Worm (Caenorhabditis elegans) whole organism, L4 larva: ENCODE measurements around the gene ZK1320.3.
A peak's percentile ranks its signal among the peaks of the same experiment; 100 is the strongest.

Experiments
- D1046.2 ChIP-seq: fragments of 200-800 bp; sonication (Bioruptor generic); IDR thresholded peaks from 2 replicates; pipeline ENCODE4 v1.3.6; 2022; ENCODE audit warnings: missing genetic modification characterization, missing compliant biosample characterization
- ZK546.5 ChIP-seq, 2 experiments: sonication (generic microtip); optimal IDR thresholded peaks; 2 replicates each; lab custom pipeline; 2017; ENCODE audit warnings: missing biosample characterization in 2 of 2, missing genetic modification characterization in 2 of 2
- gei-8 ChIP-seq: fragments of 200-800 bp; sonication (Bioruptor generic); optimal IDR thresholded peaks from 2 replicates; lab custom pipeline; 2018; ENCODE audit warnings: mild to moderate bottlenecking, missing genetic modification characterization, missing compliant biosample characterization
- jun-1 ChIP-seq: fragments of 150-350 bp; optimal IDR thresholded peaks from 2 replicates; lab custom pipeline; 2014; ENCODE audit warnings: missing biosample characterization, missing genetic modification reagents, missing genetic modification characterization
- lin-13 ChIP-seq: fragments of 150-350 bp; optimal IDR thresholded peaks from 2 replicates; lab custom pipeline; 2014; ENCODE audit warnings: missing biosample characterization, missing genetic modification reagents, missing genetic modification characterization
- lin-39 ChIP-seq: fragments of 150-350 bp; optimal IDR thresholded peaks from 2 replicates; lab custom pipeline; 2014; ENCODE audit warnings: missing biosample characterization, missing genetic modification reagents, missing genetic modification characterization
- pqm-1 ChIP-seq: sonication (generic microtip); optimal IDR thresholded peaks from 2 replicates; lab custom pipeline; 2017; ENCODE audit warnings: missing biosample characterization, missing genetic modification characterization
- snpc-4 ChIP-seq: fragments of 150-350 bp; optimal IDR thresholded peaks from 2 replicates; lab custom pipeline; 2014; ENCODE audit warnings: missing biosample characterization, missing genetic modification characterization
- unc-39 ChIP-seq: sonication (generic microtip); optimal IDR thresholded peaks from 2 replicates; lab custom pipeline; 2017; ENCODE audit warnings: missing biosample characterization, missing genetic modification characterization
- unc-62 ChIP-seq, 3 experiments: fragments of 150-350 bp in 1 of 3; sonication (generic microtip); optimal IDR thresholded peaks in 2 of 3; peaks in 1 of 3; 1 replicate in 1 of 3; 2 replicates in 2 of 3; lab custom pipeline; 2014 to 2017; ENCODE audit warnings: missing biosample characterization in 3 of 3, missing genetic modification characterization in 3 of 3, missing genetic modification reagents in 3 of 3, missing genotype in 1 of 3

- TF ChIP-seq ZK546.5 (tag; optimal IDR thresholded peaks at IDR 0.05; lab: Kevin White, UChicago) = no peak
- no peak for TF ChIP-seq lin-39 (tag; lab: Kevin White, UChicago)
- TF ChIP-seq D1046.2 (GFP tag; lab: Robert Waterston, UW) = no peak
- no peak for TF ChIP-seq jun-1 (tag; lab: Kevin White, UChicago)
- peak in 1 of 2 experiments; percentile 70 for TF ChIP-seq unc-62 (GFP tag; optimal IDR thresholded peaks at IDR 0.05 in 1 of 2; lab: Kevin White, UChicago)
- TF ChIP-seq unc-62 (tag; optimal IDR thresholded peaks at IDR 0.05; lab: Kevin White, UChicago) = no peak
- TF ChIP-seq snpc-4 (tag; lab: Kevin White, UChicago) = no peak
- peak; percentile 85 for TF ChIP-seq pqm-1 (tag; lab: Kevin White, UChicago)
- no peak for TF ChIP-seq unc-39
- TF ChIP-seq lin-13 (GFP tag; lab: Kevin White, UChicago) = no peak
- no peak for TF ChIP-seq gei-8 (GFP tag; lab: Kevin White, UChicago)
These were observed 15.1 kb downstream of the ZK1320.3 start for ce11 chrII:9644940-9645634.
